Worm (Caenorhabditis elegans) whole organism, late embryonic: ENCODE data around the gene srab-11.

Experiments
- C08G9.2 ChIP-seq: sonication (generic microtip); optimal IDR thresholded peaks from 2 replicates; lab custom pipeline; 2016; ENCODE audit warnings: mild to moderate bottlenecking, missing genetic modification characterization, moderate library complexity, missing compliant biosample characterization
- C38D4.7 ChIP-seq: fragments of 200-800 bp; sonication (Bioruptor generic); optimal IDR thresholded peaks from 2 replicates; lab custom pipeline; 2018; ENCODE audit warnings: mild to moderate bottlenecking, missing genetic modification characterization, moderate library complexity, missing compliant biosample characterization
- F13H6.1 ChIP-seq: sonication (generic microtip); optimal IDR thresholded peaks from 2 replicates; lab custom pipeline; 2016; ENCODE audit warnings: missing genetic modification characterization, missing compliant biosample characterization
- K02D7.2 ChIP-seq: sonication (generic microtip); optimal IDR thresholded peaks from 2 replicates; lab custom pipeline; 2017; ENCODE audit warnings: mild to moderate bottlenecking, missing genetic modification characterization, missing compliant biosample characterization
- Y22D7AL.16 ChIP-seq: sonication (generic microtip); optimal IDR thresholded peaks from 2 replicates; lab custom pipeline; 2016; ENCODE audit warnings: missing genetic modification characterization, missing compliant biosample characterization
- ama-1 ChIP-seq: fragments of 150-350 bp; optimal IDR thresholded peaks from 2 replicates; lab custom pipeline; 2014
- ceh-18 ChIP-seq: sonication (generic microtip); optimal IDR thresholded peaks from 2 replicates; lab custom pipeline; 2016; ENCODE audit warnings: missing genetic modification characterization, missing compliant biosample characterization
- ceh-22 ChIP-seq: sonication (generic microtip); optimal IDR thresholded peaks from 2 replicates; lab custom pipeline; 2017; ENCODE audit warnings: missing biosample characterization, missing genetic modification characterization
- ceh-24 ChIP-seq: sonication (generic microtip); optimal IDR thresholded peaks from 2 replicates; lab custom pipeline; 2016; ENCODE audit warnings: mild to moderate bottlenecking, missing genetic modification characterization, missing compliant biosample characterization
- ceh-30 ChIP-seq: fragments of 150-350 bp; optimal IDR thresholded peaks from 2 replicates; lab custom pipeline; 2014; ENCODE audit warnings: missing biosample characterization, missing genetic modification characterization
- ceh-48 ChIP-seq: sonication (generic microtip); optimal IDR thresholded peaks from 2 replicates; lab custom pipeline; 2016; ENCODE audit warnings: missing genetic modification characterization, inconsistent platforms, missing compliant biosample characterization
- ceh-6 ChIP-seq: fragments of 200-800 bp; sonication (Bioruptor generic); optimal IDR thresholded peaks from 2 replicates; lab custom pipeline; 2018; ENCODE audit warnings: mild to moderate bottlenecking, missing genetic modification characterization, missing compliant biosample characterization
- che-1 ChIP-seq: sonication (generic microtip); optimal IDR thresholded peaks from 2 replicates; lab custom pipeline; 2016; ENCODE audit warnings: mild to moderate bottlenecking, missing genetic modification characterization, missing compliant biosample characterization
- dmd-4 ChIP-seq: sonication (generic microtip); optimal IDR thresholded peaks from 2 replicates; lab custom pipeline; 2016; ENCODE audit warnings: borderline replicate concordance, missing genetic modification characterization, missing compliant biosample characterization
- dve-1 ChIP-seq: sonication (generic microtip); optimal IDR thresholded peaks from 2 replicates; lab custom pipeline; 2017; ENCODE audit warnings: antibody characterized with exemption, mild to moderate bottlenecking, missing genetic modification characterization, missing compliant biosample characterization
- elt-4 ChIP-seq: sonication (generic microtip); optimal IDR thresholded peaks from 2 replicates; lab custom pipeline; 2016; ENCODE audit warnings: missing genetic modification characterization, missing compliant biosample characterization
- ets-4 ChIP-seq: sonication (generic microtip); optimal IDR thresholded peaks from 2 replicates; lab custom pipeline; 2016; ENCODE audit warnings: missing genetic modification characterization, missing compliant biosample characterization
- eyg-1 ChIP-seq: sonication (generic microtip); optimal IDR thresholded peaks from 2 replicates; lab custom pipeline; 2016; ENCODE audit warnings: missing genotype, missing genetic modification characterization, missing compliant biosample characterization
- fax-1 ChIP-seq: sonication (generic microtip); optimal IDR thresholded peaks from 2 replicates; lab custom pipeline; 2016; ENCODE audit warnings: missing genotype, missing genetic modification characterization, missing compliant biosample characterization
- gmeb-2 ChIP-seq: sonication (generic microtip); optimal IDR thresholded peaks from 2 replicates; lab custom pipeline; 2016; ENCODE audit warnings: missing genetic modification characterization, inconsistent platforms, missing compliant biosample characterization
- hlh-13 ChIP-seq: fragments of 200-800 bp; sonication (Bioruptor generic); optimal IDR thresholded peaks from 2 replicates; lab custom pipeline; 2018; ENCODE audit warnings: mild to moderate bottlenecking, missing genetic modification characterization, missing compliant biosample characterization
- hlh-8 ChIP-seq: sonication (generic microtip); optimal IDR thresholded peaks from 2 replicates; lab custom pipeline; 2016; ENCODE audit warnings: missing genotype, missing genetic modification characterization, missing compliant biosample characterization
- lim-6 ChIP-seq: sonication (generic microtip); optimal IDR thresholded peaks from 2 replicates; lab custom pipeline; 2016; ENCODE audit warnings: missing genetic modification characterization, missing compliant biosample characterization
- madf-2 ChIP-seq: sonication (generic microtip); optimal IDR thresholded peaks from 2 replicates; lab custom pipeline; 2017; ENCODE audit warnings: missing genetic modification characterization, missing compliant biosample characterization
- nfya-1 ChIP-seq: sonication (generic microtip); optimal IDR thresholded peaks from 2 replicates; lab custom pipeline; 2017; ENCODE audit warnings: missing genetic modification characterization, mild to moderate bottlenecking, missing compliant biosample characterization, antibody characterized with exemption, moderate library complexity
- nhr-11 ChIP-seq: fragments of 150-350 bp; optimal IDR thresholded peaks from 2 replicates; lab custom pipeline; 2014; ENCODE audit warnings: missing biosample characterization, missing genetic modification characterization
- npax-4 ChIP-seq: sonication (generic microtip); optimal IDR thresholded peaks from 2 replicates; lab custom pipeline; 2016; ENCODE audit warnings: missing genetic modification characterization, missing compliant biosample characterization
- odd-2 ChIP-seq: sonication (generic microtip); optimal IDR thresholded peaks from 2 replicates; lab custom pipeline; 2017; ENCODE audit warnings: antibody characterized with exemption, mild to moderate bottlenecking, missing genetic modification characterization, missing compliant biosample characterization
- pag-3 ChIP-seq: sonication (generic microtip); optimal IDR thresholded peaks from 2 replicates; lab custom pipeline; 2016; ENCODE audit warnings: missing compliant biosample characterization, missing genetic modification characterization, borderline replicate concordance
- pax-1 ChIP-seq: fragments of 150-350 bp; optimal IDR thresholded peaks from 2 replicates; lab custom pipeline; 2014; ENCODE audit warnings: missing biosample characterization, missing genetic modification characterization
- pha-4 ChIP-seq: fragments of 150-350 bp; optimal IDR thresholded peaks from 2 replicates; lab custom pipeline; 2018; ENCODE audit warnings: missing biosample characterization, missing genetic modification reagents, missing genetic modification characterization
- pqm-1 ChIP-seq: sonication (generic microtip); optimal IDR thresholded peaks from 2 replicates; lab custom pipeline; 2016; ENCODE audit warnings: missing genetic modification characterization, missing compliant biosample characterization
- pros-1 ChIP-seq: fragments of 150-350 bp; optimal IDR thresholded peaks from 2 replicates; lab custom pipeline; 2014; ENCODE audit warnings: missing biosample characterization, missing genetic modification reagents, missing genetic modification characterization
- ref-2 ChIP-seq: sonication (generic microtip); optimal IDR thresholded peaks from 2 replicates; lab custom pipeline; 2016; ENCODE audit warnings: missing genetic modification characterization, missing compliant biosample characterization
- sdc-2 ChIP-seq: sonication (generic microtip); optimal IDR thresholded peaks from 2 replicates; lab custom pipeline; 2016; ENCODE audit warnings: missing genotype, missing genetic modification characterization, missing compliant biosample characterization
- sox-2 ChIP-seq: fragments of 200-800 bp; sonication (Bioruptor generic); IDR thresholded peaks from 2 replicates; pipeline ENCODE4 v1.3.6; 2022; ENCODE audit warnings: missing genetic modification reagents, missing genetic modification characterization, missing compliant biosample characterization
- sox-4 ChIP-seq: sonication (generic microtip); optimal IDR thresholded peaks from 2 replicates; lab custom pipeline; 2017; ENCODE audit warnings: mild to moderate bottlenecking, missing genetic modification characterization, inconsistent platforms, missing compliant biosample characterization
- tbx-2 ChIP-seq: sonication (generic microtip); optimal IDR thresholded peaks from 2 replicates; lab custom pipeline; 2016; ENCODE audit warnings: missing genetic modification characterization, missing compliant biosample characterization
- unc-3 ChIP-seq, 2 experiments: fragments of 200-800 bp in 1 of 2; sonication (Bioruptor generic) in 1 of 2; sonication (generic microtip) in 1 of 2; conservative IDR thresholded peaks in 1 of 2; optimal IDR thresholded peaks in 1 of 2; 2 replicates each; pipeline versions ENCODE4 v1.3.6 to Lab custom; 2016 to 2022; ENCODE audit warnings: missing compliant biosample characterization in 2 of 2, missing genetic modification characterization in 2 of 2, missing genetic modification reagents in 1 of 2
- unc-86 ChIP-seq: sonication (generic microtip); optimal IDR thresholded peaks from 2 replicates; lab custom pipeline; 2016; ENCODE audit warnings: missing genetic modification characterization, missing compliant biosample characterization
- zip-5 ChIP-seq: sonication (generic microtip); optimal IDR thresholded peaks from 2 replicates; lab custom pipeline; 2016; ENCODE audit warnings: missing genetic modification characterization, missing compliant biosample characterization

The srab-11 gene

ce11 chrV:3185855-3186254, 39.0 kb upstream of the srab-11 start:
- TF ChIP-seq ref-2 (no peak), elt-4 (no peak), madf-2 (tag; lab: Kevin White, UChicago) (no peak), dmd-4 (tag; lab: Kevin White, UChicago) (no peak), unc-86 (no peak), zip-5 (tag; lab: Kevin White, UChicago) (no peak), pha-4 (tag; lab: Kevin White, UChicago) (no peak), K02D7.2 (tag; lab: Kevin White, UChicago) (no peak), ceh-24 (tag; lab: Kevin White, UChicago) (no peak), ets-4 (tag; lab: Kevin White, UChicago) (no peak)

ce11 chrV:3176161-3176560, 29.3 kb upstream of the srab-11 start, which contains the start of gene srab-8:
srab-8 (plus strand) TSS chrV:3176461.
- TF ChIP-seq lim-6 (tag; lab: Kevin White, UChicago) (no peak), pax-1 (tag; lab: Kevin White, UChicago) (no peak), fax-1 (tag; lab: Kevin White, UChicago) (no peak), pqm-1 (tag; lab: Kevin White, UChicago) (no peak), ceh-18 (tag; lab: Kevin White, UChicago) (no peak), eyg-1 (no peak), ama-1 (lab: Kevin White, UChicago) (no peak), gmeb-2 (tag; lab: Kevin White, UChicago) (no peak), nfya-1 (tag; lab: Kevin White, UChicago) (no peak), ceh-48 (tag; lab: Kevin White, UChicago) (no peak), hlh-8 (tag; lab: Kevin White, UChicago) (no peak), che-1 (tag; lab: Kevin White, UChicago) (no peak), ceh-30 (tag; lab: Kevin White, UChicago) (no peak), unc-86 (no peak), elt-4 (no peak), F13H6.1 (tag; lab: Kevin White, UChicago) (no peak), ceh-24 (tag; lab: Kevin White, UChicago) (no peak)

- no peak for TF ChIP-seq tbx-2 (tag; lab: Kevin White, UChicago)
- TF ChIP-seq ceh-22, result no peak
- no peak for TF ChIP-seq pag-3 (tag; lab: Kevin White, UChicago)
- TF ChIP-seq sdc-2, result no peak
- TF ChIP-seq hlh-13, result no peak
- TF ChIP-seq Y22D7AL.16 (tag; lab: Kevin White, UChicago), result no peak
- TF ChIP-seq ceh-30 (tag; lab: Kevin White, UChicago), result no peak
- no peak for TF ChIP-seq odd-2 (tag; lab: Kevin White, UChicago)
- TF ChIP-seq npax-4 (tag; lab: Kevin White, UChicago), result no peak
- TF ChIP-seq fax-1 (tag; lab: Kevin White, UChicago), result no peak
- no peak for TF ChIP-seq madf-2 (tag; lab: Kevin White, UChicago)
- TF ChIP-seq pqm-1 (tag; lab: Kevin White, UChicago), result no peak
Measured at ce11 chrV:3171625-3172024, 24.8 kb upstream of the srab-11 start.

- TF ChIP-seq C08G9.2 (tag; lab: Kevin White, UChicago) (no peak), pqm-1 (tag; lab: Kevin White, UChicago) (no peak), ceh-6 (GFP tag; lab: Kevin White, UChicago) (no peak), odd-2 (tag; lab: Kevin White, UChicago) (no peak), C38D4.7 (GFP tag; lab: Kevin White, UChicago) (no peak), npax-4 (tag; lab: Kevin White, UChicago) (no peak), sox-4 (tag; lab: Kevin White, UChicago) (no peak), nhr-11 (tag; lab: Kevin White, UChicago) (no peak), sox-2 (no peak), ref-2 (no peak), dve-1 (tag; lab: Kevin White, UChicago) (no peak), pros-1 (tag; lab: Kevin White, UChicago) (no peak), unc-3 (GFP tag; conservative IDR thresholded peaks at IDR 0.05; lab: Robert Waterston, UW) (no peak), unc-3 (tag; optimal IDR thresholded peaks at IDR 0.05; lab: Kevin White, UChicago) (no peak)
Measured at ce11 chrV:3169838-3170237, 23.0 kb upstream of the srab-11 start, which contains the start of gene srbc-6. srbc-6 (plus strand) TSS chrV:3170138.
